Worm (Caenorhabditis elegans): ENCODE data around the gene pstk-1.

pstk-1 gene

ce11 chrIII:12453315-12453714 lies 13.1 kb upstream of the pstk-1 start, which contains the start of gene ani-1 (continued):
- peak; percentile 72 for TF ChIP-seq xnd-1 (tag; optimal IDR thresholded peaks at IDR 0.05)
- TF ChIP-seq F39B2.1 (GFP tag; IDR thresholded peaks at IDR 0.05), result no peak
- TF ChIP-seq mel-28 (tag; optimal IDR thresholded peaks at IDR 0.05; ENCODE audit: borderline replicate concordance), result no peak
- no peak for TF ChIP-seq hlh-26 (GFP tag; conservative IDR thresholded peaks at IDR 0.05)
- 0 out of 2 replicates have a peak, but pooled peaks have one; percentile 48 for TF ChIP-seq pbrm-1 (GFP tag; IDR thresholded peaks at IDR 0.05)
- TF ChIP-seq unc-62 (GFP tag; optimal IDR thresholded peaks at IDR 0.05), result no peak
- peak; percentile 57 for TF ChIP-seq lin-40 (tag; optimal IDR thresholded peaks at IDR 0.05)
- peak; percentile 84 for TF ChIP-seq D2030.7 (GFP tag; IDR thresholded peaks at IDR 0.05)
- no peak for TF ChIP-seq ztf-25 (GFP tag; IDR thresholded peaks at IDR 0.05)
- TF ChIP-seq nhr-80 (tag; optimal IDR thresholded peaks at IDR 0.05), result no peak
- peak; percentile 89 for TF ChIP-seq dox-1 (GFP tag; IDR thresholded peaks at IDR 0.05)
- no peak for TF ChIP-seq snpc-4 (GFP tag; optimal IDR thresholded peaks at IDR 0.05)
- peak; percentile 29 to 56 (median 40) for TF ChIP-seq snpc-4 (tag; optimal IDR thresholded peaks at IDR 0.05)
- peak; percentile 89 for TF ChIP-seq madf-3 (GFP tag; IDR thresholded peaks at IDR 0.05)
- no peak for TF ChIP-seq fkh-3 (tag; optimal IDR thresholded peaks at IDR 0.05)
- peak; percentile 68 for TF ChIP-seq snpc-3.4 (tag; optimal IDR thresholded peaks at IDR 0.05)
- TF ChIP-seq lsy-27 (tag; optimal IDR thresholded peaks at IDR 0.05; ENCODE audit: borderline replicate concordance, insufficient read depth), result no peak
- peak; percentile 38 for TF ChIP-seq athp-1 (tag; optimal IDR thresholded peaks at IDR 0.05)
- TF ChIP-seq egrh-3 (GFP tag; IDR thresholded peaks at IDR 0.05), result peak; percentile 49; the same call in 1 of the 2 replicates
- TF ChIP-seq aptf-2 (GFP tag; conservative IDR thresholded peaks at IDR 0.05), result 0 out of 2 replicates have a peak, but pooled peaks have one; percentile 30
- peak; percentile 82 for TF ChIP-seq lsl-1 (GFP tag; optimal IDR thresholded peaks at IDR 0.05)
- peak; percentile 38; the same call in 1 of the 2 replicates for TF ChIP-seq hsf-1 (GFP tag; IDR thresholded peaks at IDR 0.05)
- TF ChIP-seq ztf-28 (GFP tag; IDR thresholded peaks at IDR 0.05), result peak; percentile 79
- TF ChIP-seq aptf-3 (GFP tag; IDR thresholded peaks at IDR 0.05), result no peak
- peak; percentile 68 for TF ChIP-seq snpc-1.3 (tag; optimal IDR thresholded peaks at IDR 0.05; ENCODE audit: insufficient read depth)
- no peak for TF ChIP-seq ztf-22 (GFP tag; optimal IDR thresholded peaks at IDR 0.05)
- no peak for TF ChIP-seq F37B4.10 (GFP tag; IDR thresholded peaks at IDR 0.05)
- peak; percentile 66; the same call in 1 of the 2 replicates for TF ChIP-seq K11D2.4 (GFP tag; IDR thresholded peaks at IDR 0.05)
- TF ChIP-seq let-607 (tag; optimal IDR thresholded peaks at IDR 0.05), result no peak
- TF ChIP-seq Y53F4B.3 (GFP tag; IDR thresholded peaks at IDR 0.05), result 0 out of 2 replicates have a peak, but pooled peaks have one; percentile 42
- no peak for TF ChIP-seq nhr-27 (tag; optimal IDR thresholded peaks at IDR 0.05)
- peak; percentile 89 for TF ChIP-seq lin-54 (GFP tag; optimal IDR thresholded peaks at IDR 0.05)
- 0 out of 2 replicates have a peak, but pooled peaks have one; percentile 10 for TF ChIP-seq attf-6 (GFP tag; IDR thresholded peaks at IDR 0.05)
- TF ChIP-seq sdz-38 (tag; optimal IDR thresholded peaks at IDR 0.05), result no peak
- TF ChIP-seq B0019.2 (GFP tag; conservative IDR thresholded peaks at IDR 0.05), result peak; percentile 80
- peak; percentile 20 for TF ChIP-seq F52B5.7 (tag; optimal IDR thresholded peaks at IDR 0.05)
- TF ChIP-seq attf-5 (GFP tag; optimal IDR thresholded peaks at IDR 0.05), result no peak
- TF ChIP-seq B0035.1 (tag; optimal IDR thresholded peaks at IDR 0.05), result no peak
- no peak for TF ChIP-seq mes-4 (tag; optimal IDR thresholded peaks at IDR 0.05)
- peak; percentile 87 for TF ChIP-seq dpl-1 (GFP tag; optimal IDR thresholded peaks at IDR 0.05)
- TF ChIP-seq mxl-1 (tag; optimal IDR thresholded peaks at IDR 0.05), result no peak
- peak; percentile 97 for TF ChIP-seq hmg-1.2 (GFP tag; IDR thresholded peaks at IDR 0.05)
- TF ChIP-seq nhr-120 (GFP tag; IDR thresholded peaks at IDR 0.05), result no peak
- peak; percentile 14 for TF ChIP-seq K12H6.12 (tag; optimal IDR thresholded peaks at IDR 0.05)
- TF ChIP-seq unc-130 (GFP tag; optimal IDR thresholded peaks at IDR 0.05), result peak; percentile 47
- TF ChIP-seq lin-26 (GFP tag; IDR thresholded peaks at IDR 0.05), result 0 out of 2 replicates have a peak, but pooled peaks have one; percentile 8
- no peak for TF ChIP-seq F22D6.2 (tag; optimal IDR thresholded peaks at IDR 0.05)
- peak; percentile 65 for TF ChIP-seq nfyb-1 (GFP tag; IDR thresholded peaks at IDR 0.05)
